Worm (Caenorhabditis elegans) whole organism, mixed stage, embryonic: ENCODE data around the gene F32D8.8.

Experiments
- M03D4.4 ChIP-seq: sonication (generic microtip); optimal IDR thresholded peaks from 2 replicates; lab custom pipeline; 2017; ENCODE audit warnings: mild to moderate bottlenecking, missing genetic modification characterization, missing compliant biosample characterization
- bed-3 ChIP-seq: fragments of 200-800 bp; sonication (Bioruptor generic); optimal IDR thresholded peaks from 3 replicates; lab custom pipeline; 2018; ENCODE audit warnings: mild to moderate bottlenecking, missing genetic modification characterization, moderate library complexity, missing compliant biosample characterization
- blmp-1 ChIP-seq: fragments of 150-350 bp; optimal IDR thresholded peaks from 2 replicates; lab custom pipeline; 2014; ENCODE audit warnings: missing biosample characterization, missing genetic modification characterization
- ceh-39 ChIP-seq: fragments of 150-350 bp; optimal IDR thresholded peaks from 2 replicates; lab custom pipeline; 2014; ENCODE audit warnings: missing biosample characterization, missing genetic modification characterization
- ceh-43 ChIP-seq: fragments of 200-800 bp; sonication (Bioruptor generic); optimal IDR thresholded peaks from 2 replicates; lab custom pipeline; 2018; ENCODE audit warnings: mild to moderate bottlenecking, missing genetic modification characterization, moderate library complexity, missing compliant biosample characterization
- ceh-83 ChIP-seq: fragments of 200-800 bp; sonication (Bioruptor generic); optimal IDR thresholded peaks from 2 replicates; lab custom pipeline; 2018; ENCODE audit warnings: mild to moderate bottlenecking, missing genetic modification characterization, missing compliant biosample characterization
- ces-1 ChIP-seq: fragments of 150-350 bp; optimal IDR thresholded peaks from 2 replicates; lab custom pipeline; 2014; ENCODE audit warnings: missing biosample characterization, missing genetic modification reagents, missing genetic modification characterization
- cnd-1 ChIP-seq: fragments of 200-800 bp; sonication (Bioruptor generic); optimal IDR thresholded peaks from 2 replicates; lab custom pipeline; 2018; ENCODE audit warnings: mild to moderate bottlenecking, missing genetic modification characterization, missing compliant biosample characterization
- drap-1 ChIP-seq: fragments of 200-800 bp; sonication (Bioruptor generic); optimal IDR thresholded peaks from 3 replicates; lab custom pipeline; 2018; ENCODE audit warnings: mild to moderate bottlenecking, missing genetic modification characterization, missing compliant biosample characterization
- elt-1 ChIP-seq: sonication (generic microtip); optimal IDR thresholded peaks from 2 replicates; lab custom pipeline; 2017; ENCODE audit warnings: missing genetic modification characterization, mild to moderate bottlenecking, missing compliant biosample characterization, antibody characterized with exemption, moderate library complexity, borderline replicate concordance; ENCODE audit not compliant: insufficient read depth
- elt-3 ChIP-seq: fragments of 150-350 bp; optimal IDR thresholded peaks from 2 replicates; lab custom pipeline; 2014; ENCODE audit warnings: missing biosample characterization, missing genetic modification characterization
- flh-1 ChIP-seq: fragments of 200-800 bp; sonication (Bioruptor generic); optimal IDR thresholded peaks from 2 replicates; lab custom pipeline; 2018; ENCODE audit warnings: mild to moderate bottlenecking, missing genetic modification characterization, moderate library complexity, missing compliant biosample characterization
- ham-2 ChIP-seq: fragments of 200-800 bp; sonication (Bioruptor generic); optimal IDR thresholded peaks from 2 replicates; lab custom pipeline; 2018; ENCODE audit warnings: mild to moderate bottlenecking, missing genetic modification characterization, missing compliant biosample characterization
- lin-32 ChIP-seq: fragments of 200-800 bp; sonication (Bioruptor generic); optimal IDR thresholded peaks from 2 replicates; lab custom pipeline; 2018; ENCODE audit warnings: mild to moderate bottlenecking, missing genetic modification characterization, missing compliant biosample characterization
- lsy-2 ChIP-seq: fragments of 150-350 bp; optimal IDR thresholded peaks from 2 replicates; lab custom pipeline; 2014; ENCODE audit warnings: missing biosample characterization, missing genetic modification characterization
- mab-5 ChIP-seq: fragments of 150-350 bp; optimal IDR thresholded peaks from 2 replicates; lab custom pipeline; 2014; ENCODE audit warnings: missing biosample characterization, missing genetic modification characterization
- mep-1 ChIP-seq: fragments of 150-350 bp; optimal IDR thresholded peaks from 2 replicates; lab custom pipeline; 2017; ENCODE audit warnings: missing biosample characterization, missing genetic modification reagents, missing genetic modification characterization, inconsistent platforms
- mls-2 ChIP-seq: sonication (generic microtip); optimal IDR thresholded peaks from 2 replicates; lab custom pipeline; 2016; ENCODE audit warnings: mild to moderate bottlenecking, missing genetic modification characterization, moderate library complexity, missing compliant biosample characterization
- nhr-12 ChIP-seq: fragments of 150-350 bp; optimal IDR thresholded peaks from 2 replicates; lab custom pipeline; 2014; ENCODE audit warnings: missing biosample characterization, missing genetic modification characterization
- nhr-2 ChIP-seq: fragments of 150-350 bp; optimal IDR thresholded peaks from 2 replicates; lab custom pipeline; 2014; ENCODE audit warnings: missing biosample characterization, missing genetic modification characterization
- nhr-237 ChIP-seq: fragments of 150-350 bp; optimal IDR thresholded peaks from 2 replicates; lab custom pipeline; 2014; ENCODE audit warnings: missing biosample characterization, missing genetic modification characterization
- nhr-28 ChIP-seq: fragments of 150-350 bp; optimal IDR thresholded peaks from 2 replicates; lab custom pipeline; 2014; ENCODE audit warnings: missing biosample characterization, missing genetic modification characterization
- nhr-76 ChIP-seq: sonication (generic microtip); optimal IDR thresholded peaks from 2 replicates; lab custom pipeline; 2017; ENCODE audit warnings: missing biosample characterization, missing genetic modification characterization
- pha-4 ChIP-seq: fragments of 150-350 bp; optimal IDR thresholded peaks from 2 replicates; lab custom pipeline; 2018; ENCODE audit warnings: missing biosample characterization, missing genetic modification reagents, missing genetic modification characterization
- sem-2 ChIP-seq: fragments of 200-800 bp; sonication (Bioruptor generic); optimal IDR thresholded peaks from 2 replicates; lab custom pipeline; 2018; ENCODE audit warnings: mild to moderate bottlenecking, missing genetic modification characterization, missing compliant biosample characterization
- snpc-4 ChIP-seq: fragments of 150-350 bp; optimal IDR thresholded peaks from 2 replicates; lab custom pipeline; 2014; ENCODE audit warnings: missing biosample characterization, missing genetic modification characterization
- tbx-8 ChIP-seq: fragments of 200-800 bp; sonication (Bioruptor generic); optimal IDR thresholded peaks from 2 replicates; lab custom pipeline; 2018; ENCODE audit warnings: mild to moderate bottlenecking, missing genetic modification characterization, moderate library complexity, missing compliant biosample characterization
- unc-120 ChIP-seq: sonication (generic microtip); optimal IDR thresholded peaks from 2 replicates; lab custom pipeline; 2017; ENCODE audit warnings: missing genetic modification characterization, missing compliant biosample characterization; ENCODE audit not compliant: poor library complexity, severe bottlenecking
- unc-39 ChIP-seq: fragments of 150-350 bp; optimal IDR thresholded peaks from 2 replicates; lab custom pipeline; 2014; ENCODE audit warnings: missing biosample characterization, missing genetic modification characterization
- zip-8 ChIP-seq: fragments of 150-350 bp; optimal IDR thresholded peaks from 2 replicates; lab custom pipeline; 2014; ENCODE audit warnings: missing biosample characterization, missing genetic modification characterization
- ztf-11 ChIP-seq: fragments of 150-350 bp; optimal IDR thresholded peaks from 2 replicates; lab custom pipeline; 2014; ENCODE audit warnings: missing biosample characterization, missing genetic modification characterization

Gene F32D8.8

ce11 chrV:10902682-10903081, at the start of gene F32D8.8:
Gene F32D8.8, minus strand, starts transcription at chrV:10902782.
- TF ChIP-seq ceh-43, result no peak
- no peak for TF ChIP-seq unc-120 (tag; lab: Kevin White, UChicago)
- TF ChIP-seq ceh-39 (tag; lab: Kevin White, UChicago), result no peak
- no peak for TF ChIP-seq zip-8 (tag; lab: Kevin White, UChicago)

- TF ChIP-seq ces-1 (peak; percentile 6), unc-120 (tag; lab: Kevin White, UChicago) (peak; percentile 14), nhr-28 (tag; lab: Kevin White, UChicago) (no peak)
Measured at ce11 chrV:10951655-10952278, 49.2 kb upstream of the F32D8.8 start, which contains the start of gene F17C11.4. Gene F17C11.4, plus strand, starts transcription at chrV:10951860.

ce11 chrV:10949511-10949910, 46.9 kb upstream of the F32D8.8 start, which contains the start of gene col-153:
Gene col-153, plus strand, starts transcription at chrV:10949811.
- TF ChIP-seq nhr-2 (no peak), lin-32 (GFP tag; lab: Kevin White, UChicago) (no peak), mep-1 (tag; lab: Kevin White, UChicago) (no peak), nhr-28 (tag; lab: Kevin White, UChicago) (no peak), nhr-76 (tag; lab: Kevin White, UChicago) (no peak)
- TF ChIP-seq, all 35 proteins: peak for 0

- TF ChIP-seq lin-32 (GFP tag; lab: Kevin White, UChicago), result no peak
- TF ChIP-seq tbx-8 (GFP tag; lab: Kevin White, UChicago), result no peak
- TF ChIP-seq bed-3 (GFP tag; lab: Kevin White, UChicago), result no peak
Measured at ce11 chrV:10947930-10948329, 45.3 kb upstream of the F32D8.8 start, which contains the start of gene F17C11.2. Gene F17C11.2, plus strand, starts transcription at chrV:10948230.

ce11 chrV:10947210-10947609, 44.6 kb upstream of the F32D8.8 start:
- TF ChIP-seq sem-2, result no peak
- no peak for TF ChIP-seq ceh-83 (GFP tag; lab: Kevin White, UChicago)
- no peak for TF ChIP-seq cnd-1
- TF ChIP-seq ceh-43, result no peak
- no peak for TF ChIP-seq snpc-4 (tag; lab: Kevin White, UChicago)

ce11 chrV:10944903-10945302, 42.3 kb upstream of the F32D8.8 start:
- TF ChIP-seq drap-1 (GFP tag; lab: Kevin White, UChicago) (no peak), ces-1 (peak; percentile 28)

- no peak for TF ChIP-seq ceh-83 (GFP tag; lab: Kevin White, UChicago)
- TF ChIP-seq, all 35 proteins: peak for 0
Measured at ce11 chrV:10942161-10942560, 39.6 kb upstream of the F32D8.8 start, which contains the start of gene zip-9. Gene zip-9, plus strand, starts transcription at chrV:10942461.

ce11 chrV:10941150-10941549, 38.6 kb upstream of the F32D8.8 start, which contains the start of gene F17C11.26:
Gene F17C11.26, plus strand, starts transcription at chrV:10941450.
- no peak for TF ChIP-seq mab-5 (tag; lab: Kevin White, UChicago)
- TF ChIP-seq drap-1 (GFP tag; lab: Kevin White, UChicago), result no peak
- TF ChIP-seq ces-1, result no peak
- TF ChIP-seq nhr-28 (tag; lab: Kevin White, UChicago), result no peak
- TF ChIP-seq lsy-2 (tag; lab: Kevin White, UChicago), result no peak

ce11 chrV:10940571-10940991, 38.0 kb upstream of the F32D8.8 start:
- TF ChIP-seq ztf-11 (tag; lab: Kevin White, UChicago), result no peak
- peak; percentile 4 for TF ChIP-seq pha-4 (tag; lab: Kevin White, UChicago)
- no peak for TF ChIP-seq unc-39 (tag; lab: Kevin White, UChicago)
- TF ChIP-seq nhr-76 (tag; lab: Kevin White, UChicago), result no peak
- TF ChIP-seq ceh-83 (GFP tag; lab: Kevin White, UChicago), result no peak
- TF ChIP-seq M03D4.4 (tag; lab: Kevin White, UChicago), result no peak
- no peak for TF ChIP-seq nhr-28 (tag; lab: Kevin White, UChicago)
- no peak for TF ChIP-seq mab-5 (tag; lab: Kevin White, UChicago)
- peak; percentile 66 for TF ChIP-seq zip-8 (tag; lab: Kevin White, UChicago)
- TF ChIP-seq nhr-237 (tag; lab: Kevin White, UChicago), result no peak
- TF ChIP-seq elt-1 (tag; lab: Kevin White, UChicago), result no peak
- TF ChIP-seq bed-3 (GFP tag; lab: Kevin White, UChicago), result no peak
- TF ChIP-seq flh-1 (GFP tag; lab: Kevin White, UChicago), result no peak
- TF ChIP-seq tbx-8 (GFP tag; lab: Kevin White, UChicago), result no peak
- no peak for TF ChIP-seq elt-3
- no peak for TF ChIP-seq cnd-1
- TF ChIP-seq nhr-12, result no peak
- TF ChIP-seq ham-2, result peak; percentile 39
- peak; percentile 14 for TF ChIP-seq blmp-1 (tag; lab: Kevin White, UChicago)
- TF ChIP-seq ceh-43, result no peak
- TF ChIP-seq unc-120 (tag; lab: Kevin White, UChicago), result peak; percentile 34
- TF ChIP-seq snpc-4 (tag; lab: Kevin White, UChicago), result no peak
- TF ChIP-seq ces-1, result peak; percentile 58
- TF ChIP-seq mls-2 (tag; lab: Kevin White, UChicago), result no peak
